Worm (Caenorhabditis elegans): Measurements from ENCODE around the gene F18A12.7.

F18A12.7 gene

DNA sequence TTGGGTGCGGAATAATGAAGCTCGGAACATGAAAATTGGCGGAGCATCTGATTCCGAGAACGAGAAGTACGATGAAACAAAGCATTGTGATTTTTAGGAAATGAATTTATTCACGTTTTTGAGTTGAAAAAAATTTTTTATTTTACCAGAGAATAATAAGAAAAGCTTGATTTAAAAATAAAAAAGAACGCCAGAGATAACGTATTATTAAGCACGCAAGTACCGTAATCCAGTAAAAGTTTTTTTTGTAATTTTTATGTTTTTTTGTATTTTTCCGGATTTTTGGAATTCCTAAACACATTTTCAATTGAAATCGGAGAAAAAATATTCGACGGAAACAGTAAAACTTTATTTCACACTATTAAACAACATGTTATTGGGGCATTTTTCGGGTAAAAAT, 28.9 kb upstream of the F18A12.7 start, which contains the start of gene C16C8.22:
TSS of gene C16C8.22 (minus strand) at position 101 of the 400 bp plus-strand sequence.
- TF ChIP-seq fkh-10 (GFP tag; optimal IDR thresholded peaks at IDR 0.05) (no peak), efl-1 (optimal IDR thresholded peaks at IDR 0.05) (no peak), efl-1 (GFP tag; optimal IDR thresholded peaks at IDR 0.05 in 1 of 2) (no peak), unc-130 (tag; optimal IDR thresholded peaks at IDR 0.05) (no peak), ets-5 (GFP tag; IDR thresholded peaks at IDR 0.05) (no peak), egl-13 (tag; optimal IDR thresholded peaks at IDR 0.05) (no peak), nhr-71 (tag; optimal IDR thresholded peaks at IDR 0.05) (no peak), elt-2 (tag; optimal IDR thresholded peaks at IDR 0.05) (no peak), nhr-85 (tag) (no peak), ces-1 (GFP tag; optimal IDR thresholded peaks at IDR 0.05) (no peak), nhr-19 (GFP tag; conservative IDR thresholded peaks at IDR 0.05) (no peak), ceh-82 (tag; optimal IDR thresholded peaks at IDR 0.05) (no peak), fkh-4 (tag; optimal IDR thresholded peaks at IDR 0.05; ENCODE audit: borderline replicate concordance) (no peak), isw-1 (GFP tag; IDR thresholded peaks at IDR 0.05) (no peak), dpl-1 (GFP tag; optimal IDR thresholded peaks at IDR 0.05) (no peak), fkh-8 (tag; optimal IDR thresholded peaks at IDR 0.05) (no peak), sup-37 (GFP tag; optimal IDR thresholded peaks at IDR 0.05) (no peak), nhr-47 (tag; optimal IDR thresholded peaks at IDR 0.05) (no peak), hlh-4 (tag; optimal IDR thresholded peaks at IDR 0.05) (no peak), irx-1 (tag; optimal IDR thresholded peaks at IDR 0.05) (no peak)

DNA sequence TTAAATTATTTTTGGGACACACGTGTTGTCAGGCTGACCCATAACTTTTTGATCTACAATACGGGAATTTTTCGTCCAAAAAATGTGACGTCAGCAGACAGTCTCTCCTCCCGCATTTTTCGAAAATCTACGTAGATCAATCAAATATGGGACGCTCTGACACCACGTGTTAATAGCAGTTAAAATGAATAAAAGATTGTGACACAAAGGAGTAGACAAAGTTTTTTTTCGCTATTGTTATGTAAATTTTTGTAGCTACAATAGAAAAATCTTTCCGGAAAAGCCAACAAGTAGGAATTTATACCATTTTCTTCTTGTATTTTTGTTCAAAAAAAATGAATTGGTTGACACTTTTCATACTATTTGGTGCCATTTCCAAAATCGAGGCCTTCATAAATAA, 27.1 kb upstream of the F18A12.7 start, which contains the start of gene C16C8.27:
TSS of gene C16C8.27 (plus strand) at position 301 of the 400 bp plus-strand sequence.
- TF ChIP-seq fkh-10 (GFP tag; optimal IDR thresholded peaks at IDR 0.05) (no peak), hpl-2 (GFP tag; optimal IDR thresholded peaks at IDR 0.05) (no peak), tbx-2 (tag; optimal IDR thresholded peaks at IDR 0.05) (no peak), fkh-4 (tag; optimal IDR thresholded peaks at IDR 0.05; ENCODE audit: borderline replicate concordance) (no peak), ama-1 (optimal IDR thresholded peaks at IDR 0.05) (no peak), swsn-7 (tag; optimal IDR thresholded peaks at IDR 0.05) (no peak), lin-39 (tag; optimal IDR thresholded peaks at IDR 0.05) (no peak), hlh-4 (tag; optimal IDR thresholded peaks at IDR 0.05) (no peak), nhr-84 (tag; optimal IDR thresholded peaks at IDR 0.05) (no peak), pqm-1 (tag; optimal IDR thresholded peaks at IDR 0.05) (no peak), lsy-2 (tag; optimal IDR thresholded peaks at IDR 0.05) (no peak)

DNA sequence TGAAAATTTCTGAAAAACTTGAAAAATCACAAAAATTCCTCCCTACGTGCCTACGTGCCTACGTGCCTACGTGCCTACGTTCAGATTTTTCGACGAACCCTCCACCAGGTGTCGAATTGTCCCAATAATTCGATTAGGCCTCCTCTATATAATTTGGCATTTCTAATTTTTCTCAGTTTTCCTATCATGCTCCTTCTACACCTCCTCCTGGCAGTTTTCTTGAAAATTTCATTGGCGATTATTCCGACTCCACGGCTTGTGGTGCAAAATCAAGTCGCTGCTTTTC, 26.3 kb upstream of the F18A12.7 start, which contains the start of gene C16C8.17:
TSS of gene C16C8.17 (plus strand) at position 187 of the 286 bp plus-strand sequence.
- no peak for TF ChIP-seq lin-15B (tag; optimal IDR thresholded peaks at IDR 0.05)
- TF ChIP-seq grh-1 (GFP tag; IDR thresholded peaks at IDR 0.05), result no peak
- no peak for TF ChIP-seq unc-86 (tag; optimal IDR thresholded peaks at IDR 0.05)
- no peak for TF ChIP-seq isw-1 (GFP tag; IDR thresholded peaks at IDR 0.05)

DNA sequence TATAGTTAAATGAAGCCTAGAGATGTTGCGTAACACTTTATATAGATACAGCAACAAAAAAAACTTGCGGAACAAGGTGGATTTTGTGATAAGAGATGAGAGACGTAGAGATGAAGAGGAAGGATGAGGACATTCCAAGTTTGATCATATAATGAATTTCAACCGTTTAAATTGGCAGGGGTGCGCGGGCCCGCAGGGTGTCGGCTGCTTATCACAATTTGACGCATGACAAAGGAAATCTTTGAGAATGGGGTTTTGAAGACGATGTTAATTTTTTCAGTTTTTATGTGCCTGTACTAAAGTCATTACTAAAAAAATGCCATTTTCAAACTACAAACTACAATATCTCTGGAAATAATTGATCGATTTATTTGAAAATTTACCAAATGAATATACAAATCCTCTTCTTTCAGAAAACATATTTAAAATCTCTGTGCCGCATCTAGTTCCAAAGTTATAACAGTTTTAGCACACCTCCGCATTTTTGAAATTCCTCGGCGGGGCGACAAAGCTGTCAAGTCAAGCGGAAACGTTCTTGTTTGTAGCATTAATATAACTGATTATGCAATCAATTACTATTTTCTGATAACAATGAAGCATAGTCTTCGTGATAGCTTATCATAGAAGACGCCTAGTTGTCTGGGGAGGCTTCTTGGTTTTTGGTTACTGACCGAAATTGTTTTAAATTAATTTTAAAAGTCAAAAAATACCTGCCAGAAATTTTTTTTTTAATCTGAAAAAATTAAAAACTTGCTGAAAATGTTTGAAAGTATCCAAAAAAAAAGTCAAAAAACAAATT, 25.8 kb upstream of the F18A12.7 start:
- TF ChIP-seq lin-35 (GFP tag; optimal IDR thresholded peaks at IDR 0.05) (no peak), elt-3 (tag; optimal IDR thresholded peaks at IDR 0.05) (no peak), tlp-1 (tag; optimal IDR thresholded peaks at IDR 0.05) (peak; percentile 57), lir-3 (tag; optimal IDR thresholded peaks at IDR 0.05; ENCODE audit: poor library complexity) (no peak), nhr-19 (GFP tag; conservative IDR thresholded peaks at IDR 0.05) (no peak), egl-13 (tag; optimal IDR thresholded peaks at IDR 0.05) (no peak), nhr-76 (tag; optimal IDR thresholded peaks at IDR 0.05) (no peak), unc-98 (GFP tag; IDR thresholded peaks at IDR 0.05) (no peak), elt-2 (tag; optimal IDR thresholded peaks at IDR 0.05) (peak; percentile 86), fkh-4 (tag; optimal IDR thresholded peaks at IDR 0.05; ENCODE audit: borderline replicate concordance) (no peak), efl-3 (GFP tag; optimal IDR thresholded peaks at IDR 0.05) (no peak), nhr-71 (tag; optimal IDR thresholded peaks at IDR 0.05) (no peak), ceh-63 (GFP tag; optimal IDR thresholded peaks at IDR 0.05) (no peak), ceh-82 (tag; optimal IDR thresholded peaks at IDR 0.05) (no peak), snpc-4 (tag; optimal IDR thresholded peaks at IDR 0.05) (peak; percentile 59), lin-14 (GFP tag; optimal IDR thresholded peaks at IDR 0.05) (no peak), pag-3 (tag; optimal IDR thresholded peaks at IDR 0.05; ENCODE audit: borderline replicate concordance, insufficient read depth) (no peak), fkh-8 (tag; optimal IDR thresholded peaks at IDR 0.05) (no peak), isw-1 (GFP tag; IDR thresholded peaks at IDR 0.05) (no peak), ama-1 (optimal IDR thresholded peaks at IDR 0.05) (no peak), efl-1 (optimal IDR thresholded peaks at IDR 0.05) (no peak), efl-1 (GFP tag; optimal IDR thresholded peaks at IDR 0.05 in 1 of 2) (no peak)
